Worm (Caenorhabditis elegans) whole organism, L4/young adult: ENCODE data around the gene cyp-33B1.

Experiments
- W03F9.2 ChIP-seq: fragments of 150-350 bp; optimal IDR thresholded peaks from 2 replicates; lab custom pipeline; 2014; ENCODE audit warnings: missing biosample characterization, missing genetic modification characterization
- him-1 ChIP-seq: sonication (generic microtip); optimal IDR thresholded peaks from 2 replicates; lab custom pipeline; 2016; ENCODE audit warnings: missing genotype, missing genetic modification reagents, missing genetic modification characterization, missing compliant biosample characterization

DNA sequence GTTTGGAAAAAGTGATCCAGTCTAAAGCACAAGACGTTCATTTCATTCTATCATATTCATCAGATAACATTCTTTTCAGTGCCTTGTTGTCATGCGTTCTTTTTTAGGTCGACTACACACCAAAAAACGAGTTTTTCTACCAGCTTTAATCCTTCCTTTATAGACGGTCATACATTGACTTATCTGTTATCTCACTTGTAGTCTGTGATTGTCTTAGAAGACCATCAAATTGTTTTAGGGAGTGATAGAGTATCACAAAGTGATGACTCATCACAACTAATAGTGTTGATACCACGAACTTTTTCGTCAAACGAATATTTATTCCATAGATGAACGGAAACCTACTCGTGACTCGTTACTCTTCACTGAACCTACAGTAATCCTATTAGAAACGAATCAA lies 44.7 kb downstream of the cyp-33B1 start:
- TF ChIP-seq W03F9.2 (tag; lab: Kevin White, UChicago): no peak
- no peak for TF ChIP-seq him-1 (tag; lab: Kevin White, UChicago)
